Worm (Caenorhabditis elegans): ENCODE results near the gene dhs-19.

DNA sequence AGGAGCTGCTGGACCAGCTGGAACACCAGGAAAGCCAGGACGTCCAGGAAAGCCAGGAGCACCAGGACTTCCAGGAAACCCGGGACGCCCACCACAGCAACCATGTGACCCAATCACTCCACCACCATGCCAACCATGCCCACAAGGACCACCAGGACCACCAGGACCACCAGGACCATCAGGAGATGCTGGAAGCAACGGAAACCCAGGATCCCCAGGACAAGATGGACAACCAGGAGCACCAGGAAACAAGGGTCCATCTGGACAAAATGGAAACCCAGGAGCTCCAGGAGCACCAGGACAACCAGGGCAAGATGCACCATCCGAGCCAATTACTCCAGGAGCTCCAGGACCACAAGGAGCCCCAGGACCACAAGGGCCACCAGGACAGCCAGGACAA lies 5.9 kb downstream of the dhs-19 start:
- TF ChIP-seq unc-39 (tag; optimal IDR thresholded peaks at IDR 0.05) = no peak
- no peak for TF ChIP-seq nhr-237 (tag; optimal IDR thresholded peaks at IDR 0.05)
- TF ChIP-seq zag-1 (tag; optimal IDR thresholded peaks at IDR 0.05) = no peak
